Fruit fly (Drosophila melanogaster) whole organism, embryonic: ENCODE results near the gene CG16813.

Experiments
- CG10274 ChIP-seq: fragments of 200-800 bp; sonication (Bioruptor generic); optimal IDR thresholded peaks from 3 replicates; lab custom pipeline; 2017; ENCODE audit warnings: missing biosample characterization, mild to moderate bottlenecking, missing genetic modification characterization
- CG11247 ChIP-seq: fragments of 200-800 bp; sonication (Bioruptor generic); IDR thresholded peaks from 2 replicates; pipeline ENCODE4 v1.3.6; 2022; ENCODE audit warnings: missing biosample characterization, missing genetic modification characterization
- CG12659 ChIP-seq: fragments of 200-800 bp; sonication (Bioruptor generic); optimal IDR thresholded peaks from 3 replicates; lab custom pipeline; 2017; ENCODE audit warnings: mild to moderate bottlenecking, missing biosample characterization, missing genetic modification reagents, missing genetic modification characterization
- CG12769 ChIP-seq: fragments of 200-800 bp; sonication (Bioruptor generic); optimal IDR thresholded peaks from 2 replicates; lab custom pipeline; 2019; ENCODE audit warnings: missing biosample characterization, mild to moderate bottlenecking, missing genetic modification characterization, moderate library complexity
- CG14014 ChIP-seq: fragments of 200-800 bp; sonication (Bioruptor generic); IDR thresholded peaks from 2 replicates; pipeline ENCODE4 v1.3.6; 2022; ENCODE audit warnings: missing biosample characterization, missing genetic modification characterization
- CG14965 ChIP-seq: fragments of 200-800 bp; sonication (Bioruptor generic); optimal IDR thresholded peaks from 2 replicates; lab custom pipeline; 2016; ENCODE audit warnings: missing biosample characterization, missing genetic modification characterization, borderline replicate concordance
- CG15269 ChIP-seq: fragments of 200-800 bp; sonication (Bioruptor generic); optimal IDR thresholded peaks from 2 replicates; lab custom pipeline; 2018; ENCODE audit warnings: missing biosample characterization, mild to moderate bottlenecking, missing genetic modification characterization, moderate library complexity
- CG15696 ChIP-seq: fragments of 200-800 bp; sonication (Bioruptor generic); optimal IDR thresholded peaks from 2 replicates; lab custom pipeline; 2019; ENCODE audit warnings: missing biosample characterization, mild to moderate bottlenecking, missing genetic modification characterization, moderate library complexity
- CG17359 ChIP-seq: fragments of 200-800 bp; sonication (Bioruptor generic); optimal IDR thresholded peaks from 3 replicates; lab custom pipeline; 2018; ENCODE audit warnings: missing biosample characterization, mild to moderate bottlenecking, missing genetic modification characterization, moderate library complexity
- CG18764 ChIP-seq: fragments of 200-800 bp; sonication (Bioruptor generic); optimal IDR thresholded peaks from 3 replicates; lab custom pipeline; 2016; ENCODE audit warnings: missing biosample characterization, missing genetic modification characterization
- CG2875 ChIP-seq: fragments of 200-800 bp; sonication (Bioruptor generic); optimal IDR thresholded peaks from 2 replicates; lab custom pipeline; 2017; ENCODE audit warnings: missing biosample characterization, mild to moderate bottlenecking, missing genetic modification characterization, missing genetic modification reagents
- CG3407 ChIP-seq: fragments of 200-800 bp; sonication (Bioruptor generic); optimal IDR thresholded peaks from 2 replicates; lab custom pipeline; 2018; ENCODE audit warnings: missing biosample characterization, mild to moderate bottlenecking, missing genetic modification characterization
- CG34224 ChIP-seq: fragments of 200-800 bp; sonication (Bioruptor generic); IDR thresholded peaks from 3 replicates; pipeline ENCODE4 v1.3.6; 2022; ENCODE audit warnings: missing biosample characterization, missing genetic modification characterization; ENCODE audit not compliant: partially characterized antibody
- CG3847 ChIP-seq: fragments of 200-800 bp; sonication (Bioruptor generic); IDR thresholded peaks from 2 replicates; pipeline ENCODE4 v1.3.6; 2022; ENCODE audit warnings: missing biosample characterization, missing genetic modification characterization
- CG4707 ChIP-seq: fragments of 200-800 bp; sonication (Bioruptor generic); optimal IDR thresholded peaks from 2 replicates; lab custom pipeline; 2018; ENCODE audit warnings: missing biosample characterization, mild to moderate bottlenecking, missing genetic modification characterization, moderate library complexity
- CG7839 ChIP-seq: fragments of 200-800 bp; sonication (Bioruptor generic); optimal IDR thresholded peaks from 3 replicates; lab custom pipeline; 2018; ENCODE audit warnings: missing biosample characterization, mild to moderate bottlenecking, missing genetic modification characterization, moderate library complexity
- CG8478 ChIP-seq: fragments of >200 bp; optimal IDR thresholded peaks from 2 replicates; lab custom pipeline; 2018
- CG9215 ChIP-seq: fragments of 200-800 bp; sonication (Bioruptor generic); IDR thresholded peaks from 2 replicates; pipeline ENCODE4 v1.3.6; 2022; ENCODE audit warnings: missing biosample characterization, missing genetic modification characterization
- CG9609 ChIP-seq: fragments of 200-800 bp; sonication (Bioruptor generic); optimal IDR thresholded peaks from 3 replicates; lab custom pipeline; 2016; ENCODE audit warnings: missing biosample characterization, missing genetic modification characterization
- D ChIP-seq, 2 experiments: fragments of 200-800 bp in 1 of 2; fragments of >200 bp in 1 of 2; sonication (Bioruptor generic) in 1 of 2; optimal IDR thresholded peaks; 2 replicates in 1 of 2; 3 replicates in 1 of 2; lab custom pipeline; 2017; ENCODE audit warnings: mild to moderate bottlenecking in 1 of 2, missing biosample characterization in 1 of 2, missing genetic modification characterization in 1 of 2, missing genetic modification reagents in 1 of 2
- Dad ChIP-seq: fragments of 200-800 bp; sonication (Bioruptor generic); optimal IDR thresholded peaks from 3 replicates; lab custom pipeline; 2016; ENCODE audit warnings: missing biosample characterization, missing genetic modification characterization
- Dip2 ChIP-seq: fragments of 200-800 bp; sonication (Bioruptor generic); IDR thresholded peaks from 2 replicates; pipeline ENCODE4 v1.3.6; 2022; ENCODE audit warnings: missing biosample characterization, missing genetic modification characterization
- Fer3 ChIP-seq: fragments of 200-800 bp; sonication (Bioruptor generic); optimal IDR thresholded peaks from 2 replicates; lab custom pipeline; 2018; ENCODE audit warnings: missing biosample characterization, mild to moderate bottlenecking, missing genetic modification characterization, moderate library complexity
- HLHmδ ChIP-seq: fragments of 200-800 bp; sonication (Bioruptor generic); optimal IDR thresholded peaks from 2 replicates; lab custom pipeline; 2018; ENCODE audit warnings: missing biosample characterization, mild to moderate bottlenecking, missing genetic modification characterization, moderate library complexity
- Hsf ChIP-seq: fragments of 200-800 bp; sonication (Bioruptor generic); optimal IDR thresholded peaks from 3 replicates; lab custom pipeline; 2016; ENCODE audit warnings: missing biosample characterization, missing genetic modification characterization
- Myb ChIP-seq: fragments of 200-800 bp; sonication (Bioruptor generic); optimal IDR thresholded peaks from 2 replicates; lab custom pipeline; 2016; ENCODE audit warnings: missing biosample characterization, missing genetic modification characterization
- NFAT ChIP-seq: fragments of 200-800 bp; sonication (Bioruptor generic); IDR thresholded peaks from 2 replicates; pipeline ENCODE4 v1.3.6; 2022; ENCODE audit warnings: missing biosample characterization, missing genetic modification characterization
- Nf-YA ChIP-seq: fragments of 200-800 bp; sonication (Bioruptor generic); IDR thresholded peaks from 2 replicates; pipeline ENCODE4 v1.3.6; 2022; ENCODE audit warnings: missing biosample characterization, missing genetic modification characterization
- Nf-YB ChIP-seq: fragments of 200-800 bp; sonication (Bioruptor generic); optimal IDR thresholded peaks from 3 replicates; lab custom pipeline; 2019; ENCODE audit warnings: missing biosample characterization, mild to moderate bottlenecking, missing genetic modification characterization, moderate library complexity
- NfI ChIP-seq: fragments of 200-800 bp; sonication (Bioruptor generic); optimal IDR thresholded peaks from 3 replicates; lab custom pipeline; 2018; ENCODE audit warnings: missing biosample characterization, mild to moderate bottlenecking, missing genetic modification characterization, moderate library complexity
- Oaz ChIP-seq: fragments of 200-800 bp; sonication (Bioruptor generic); IDR thresholded peaks from 2 replicates; pipeline ENCODE4 v1.3.6; 2022; ENCODE audit warnings: missing biosample characterization, missing genetic modification characterization
- Pdp1 ChIP-seq, 2 experiments: fragments of 200-800 bp; sonication (Bioruptor generic); optimal IDR thresholded peaks; 3 replicates each; lab custom pipeline; 2016; ENCODE audit warnings: missing biosample characterization in 2 of 2, missing genetic modification characterization in 2 of 2, mild to moderate bottlenecking in 1 of 2, moderate library complexity in 1 of 2
- Sin3A ChIP-seq: fragments of >200 bp; optimal IDR thresholded peaks from 2 replicates; lab custom pipeline; 2018
- Xrp1 ChIP-seq: fragments of 200-800 bp; sonication (Bioruptor generic); IDR thresholded peaks from 2 replicates; pipeline ENCODE4 v1.3.6; 2022; ENCODE audit warnings: missing biosample characterization, missing genetic modification characterization
- ase ChIP-seq: fragments of 200-800 bp; sonication (Bioruptor generic); IDR thresholded peaks from 3 replicates; pipeline ENCODE4 v1.3.6; 2022; ENCODE audit warnings: missing biosample characterization, missing genetic modification characterization
- cato ChIP-seq: fragments of 200-800 bp; sonication (Bioruptor generic); optimal IDR thresholded peaks from 2 replicates; lab custom pipeline; 2016; ENCODE audit warnings: missing biosample characterization, missing genetic modification characterization, borderline replicate concordance
- ci ChIP-seq: fragments of 200-800 bp; sonication (Bioruptor generic); IDR thresholded peaks from 3 replicates; pipeline ENCODE4 v1.3.6; 2022; ENCODE audit warnings: missing biosample characterization, missing genetic modification characterization
- crc ChIP-seq: fragments of 200-800 bp; sonication (Bioruptor generic); optimal IDR thresholded peaks from 2 replicates; lab custom pipeline; 2016; ENCODE audit warnings: missing biosample characterization, missing genetic modification characterization
- crol ChIP-seq: fragments of 200-800 bp; sonication (Bioruptor generic); IDR thresholded peaks from 2 replicates; pipeline ENCODE4 v1.3.6; 2022; ENCODE audit warnings: missing biosample characterization, missing genetic modification characterization
- dati ChIP-seq: fragments of 200-800 bp; sonication (Bioruptor generic); IDR thresholded peaks from 2 replicates; pipeline ENCODE4 v1.3.6; 2022; ENCODE audit warnings: missing biosample characterization, missing genetic modification characterization
- dm ChIP-seq: fragments of 200-800 bp; sonication (Bioruptor generic); optimal IDR thresholded peaks from 3 replicates; lab custom pipeline; 2016; ENCODE audit warnings: missing biosample characterization, missing genetic modification characterization
- emc ChIP-seq: fragments of 200-800 bp; sonication (Bioruptor generic); optimal IDR thresholded peaks from 2 replicates; lab custom pipeline; 2016; ENCODE audit warnings: missing biosample characterization, missing genetic modification characterization
- fd102C ChIP-seq: fragments of 200-800 bp; sonication (Bioruptor generic); optimal IDR thresholded peaks from 2 replicates; lab custom pipeline; 2018; ENCODE audit warnings: missing biosample characterization, mild to moderate bottlenecking, missing genetic modification characterization, moderate library complexity
- mld ChIP-seq: fragments of 200-800 bp; sonication (Bioruptor generic); IDR thresholded peaks from 3 replicates; pipeline ENCODE4 v1.3.6; 2022; ENCODE audit warnings: missing biosample characterization, missing genetic modification characterization; ENCODE audit not compliant: partially characterized antibody
- salm ChIP-seq: fragments of 200-800 bp; sonication (Bioruptor generic); optimal IDR thresholded peaks from 2 replicates; lab custom pipeline; 2018; ENCODE audit warnings: missing biosample characterization, mild to moderate bottlenecking, missing genetic modification characterization
- scrt ChIP-seq: fragments of 200-800 bp; sonication (Bioruptor generic); optimal IDR thresholded peaks from 2 replicates; lab custom pipeline; 2018; ENCODE audit warnings: missing biosample characterization, mild to moderate bottlenecking, missing genetic modification characterization, moderate library complexity
- sd ChIP-seq: fragments of 200-800 bp; sonication (Bioruptor generic); optimal IDR thresholded peaks from 3 replicates; lab custom pipeline; 2018; ENCODE audit warnings: missing biosample characterization, mild to moderate bottlenecking, missing genetic modification characterization, moderate library complexity
- so ChIP-seq: fragments of 200-800 bp; sonication (Bioruptor generic); IDR thresholded peaks from 3 replicates; pipeline ENCODE4 v1.3.6; 2022; ENCODE audit warnings: missing biosample characterization, missing genetic modification characterization
- tna ChIP-seq: fragments of 200-800 bp; sonication (Bioruptor generic); IDR thresholded peaks from 2 replicates; pipeline ENCODE4 v1.3.6; 2022; ENCODE audit warnings: missing biosample characterization, missing genetic modification characterization; ENCODE audit not compliant: partially characterized antibody
- trem ChIP-seq: fragments of 200-800 bp; optimal IDR thresholded peaks from 3 replicates; lab custom pipeline; 2019; ENCODE audit warnings: missing biosample characterization, mild to moderate bottlenecking, missing genetic modification characterization, moderate library complexity
- vnd ChIP-seq: fragments of 200-800 bp; sonication (Bioruptor generic); IDR thresholded peaks from 3 replicates; pipeline ENCODE4 v1.3.6; 2022; ENCODE audit warnings: missing biosample characterization, missing genetic modification characterization; ENCODE audit not compliant: partially characterized antibody

Gene CG16813

DNA sequence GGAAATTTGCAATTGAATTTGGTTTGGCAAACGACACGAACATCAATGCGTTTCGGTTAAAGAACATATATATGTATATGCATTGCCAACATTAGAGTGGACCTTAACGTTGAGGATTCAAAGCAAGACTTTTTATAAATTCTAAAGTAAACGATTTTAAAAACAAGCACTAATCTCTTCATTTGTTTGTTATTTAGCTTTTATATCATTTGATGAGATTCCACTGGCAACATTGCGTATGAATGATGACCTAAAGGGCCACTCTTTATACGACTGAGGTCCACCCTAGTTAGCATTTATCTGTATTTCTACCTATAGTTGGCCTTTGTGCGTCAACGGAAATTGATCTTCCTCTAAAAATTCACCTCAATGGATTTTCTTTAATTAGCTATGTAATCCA is 31.4 kb downstream of the CG16813 start (continued):
- TF ChIP-seq mld (GFP tag; lab: Robert Waterston, UW) (no peak), Oaz (no peak), Fer3 (tag; lab: Kevin White, UChicago) (no peak), CG9609 (GFP tag; lab: Kevin White, UChicago) (no peak), CG12659 (GFP tag; lab: Kevin White, UChicago) (no peak), Myb (GFP tag; lab: Kevin White, UChicago) (no peak), Xrp1 (GFP tag; lab: Robert Waterston, UW) (peak; percentile 40; the same call in 1 of the 2 replicates), so (GFP tag; lab: Robert Waterston, UW) (no peak), vnd (no peak), CG14965 (GFP tag; lab: Kevin White, UChicago) (no peak), dati (no peak), HLHmδ (no peak), cato (GFP tag; lab: Kevin White, UChicago) (no peak), CG12769 (tag; lab: Kevin White, UChicago) (peak; percentile 15), CG15696 (tag; lab: Kevin White, UChicago) (no peak), CG10274 (GFP tag; lab: Kevin White, UChicago) (no peak), Sin3A (lab: Kevin White, UChicago) (no peak), Pdp1 (GFP tag; optimal IDR thresholded peaks at IDR 0.05; lab: Kevin White, UChicago) (no peak), CG11247 (GFP tag; lab: Robert Waterston, UW) (no peak), emc (no peak), crc (GFP tag; lab: Kevin White, UChicago) (no peak), Hsf (GFP tag; lab: Kevin White, UChicago) (no peak), fd102C (GFP tag; lab: Kevin White, UChicago) (no peak), Dip2 (no peak), D (optimal IDR thresholded peaks at IDR 0.05; lab: Kevin White, UChicago) (no peak), D (GFP tag; optimal IDR thresholded peaks at IDR 0.05; lab: Kevin White, UChicago) (no peak), CG9215 (GFP tag; lab: Robert Waterston, UW) (no peak), CG2875 (GFP tag; lab: Kevin White, UChicago) (no peak), NfI (GFP tag; lab: Kevin White, UChicago) (no peak), CG8478 (no peak), CG3847 (no peak), CG7839 (peak; percentile 48), Nf-YA (GFP tag; lab: Robert Waterston, UW) (no peak), Nf-YB (GFP tag; lab: Kevin White, UChicago) (no peak), salm (tag; lab: Kevin White, UChicago) (no peak), tna (GFP tag; lab: Robert Waterston, UW) (no peak), trem (tag; lab: Kevin White, UChicago) (no peak), CG17359 (tag; lab: Kevin White, UChicago) (no peak), crol (GFP tag; lab: Robert Waterston, UW) (no peak), CG18764 (GFP tag; lab: Kevin White, UChicago) (no peak), CG14014 (0 out of 2 replicates have a peak, but pooled peaks have one; percentile 23), CG3407 (GFP tag; lab: Kevin White, UChicago) (no peak), ase (GFP tag; lab: Robert Waterston, UW) (no peak), scrt (GFP tag; lab: Kevin White, UChicago) (no peak), dm (GFP tag; lab: Kevin White, UChicago) (no peak), CG15269 (no peak), CG34224 (GFP tag; lab: Robert Waterston, UW) (no peak), NFAT (GFP tag; lab: Robert Waterston, UW) (no peak), ci (GFP tag; lab: Robert Waterston, UW) (peak; percentile 51; the same call in 2 of the 3 replicates), CG4707 (GFP tag; lab: Kevin White, UChicago) (no peak), Dad (GFP tag; lab: Kevin White, UChicago) (peak; percentile 6), sd (tag; lab: Kevin White, UChicago) (no peak)
